Fruit fly (Drosophila melanogaster): ENCODE results near the gene CG31407.

dm6 chr3R:10067605-10068004 is 42.7 kb upstream of the CG31407 start, which contains the start of gene CG33784:
- TF ChIP-seq fd102C (GFP tag; optimal IDR thresholded peaks at IDR 0.05) (no peak), Dll (GFP tag; IDR thresholded peaks at IDR 0.05; ENCODE audit: partially characterized antibody) (no peak)

Data from whole organism, embryonic.